Worm (Caenorhabditis elegans): ENCODE results near the gene Y39F10A.1.

ce11 chrII:770253-770652 lies 4.9 kb upstream of the Y39F10A.1 start, which contains the start of gene C08G5.6:
- TF ChIP-seq nhr-28 (tag; optimal IDR thresholded peaks at IDR 0.05) (no peak), nhr-237 (tag; optimal IDR thresholded peaks at IDR 0.05) (no peak), mab-5 (tag; optimal IDR thresholded peaks at IDR 0.05) (no peak), elt-1 (tag; optimal IDR thresholded peaks at IDR 0.05; ENCODE audit: borderline replicate concordance, insufficient read depth) (no peak)

Measured in whole organism, mixed stage, embryonic.